Worm (Caenorhabditis elegans) whole organism, mixed stage, embryonic: ENCODE results near the gene srx-44.

Source experiments
- M03D4.4 ChIP-seq: sonication (generic microtip); optimal IDR thresholded peaks from 2 replicates; lab custom pipeline; 2017; ENCODE audit warnings: mild to moderate bottlenecking, missing genetic modification characterization, missing compliant biosample characterization
- bed-3 ChIP-seq: fragments of 200-800 bp; sonication (Bioruptor generic); optimal IDR thresholded peaks from 3 replicates; lab custom pipeline; 2018; ENCODE audit warnings: mild to moderate bottlenecking, missing genetic modification characterization, moderate library complexity, missing compliant biosample characterization
- blmp-1 ChIP-seq: fragments of 150-350 bp; optimal IDR thresholded peaks from 2 replicates; lab custom pipeline; 2014; ENCODE audit warnings: missing biosample characterization, missing genetic modification characterization
- ceh-83 ChIP-seq: fragments of 200-800 bp; sonication (Bioruptor generic); optimal IDR thresholded peaks from 2 replicates; lab custom pipeline; 2018; ENCODE audit warnings: mild to moderate bottlenecking, missing genetic modification characterization, missing compliant biosample characterization
- cnd-1 ChIP-seq: fragments of 200-800 bp; sonication (Bioruptor generic); optimal IDR thresholded peaks from 2 replicates; lab custom pipeline; 2018; ENCODE audit warnings: mild to moderate bottlenecking, missing genetic modification characterization, missing compliant biosample characterization
- drap-1 ChIP-seq: fragments of 200-800 bp; sonication (Bioruptor generic); optimal IDR thresholded peaks from 3 replicates; lab custom pipeline; 2018; ENCODE audit warnings: mild to moderate bottlenecking, missing genetic modification characterization, missing compliant biosample characterization
- elt-1 ChIP-seq: sonication (generic microtip); optimal IDR thresholded peaks from 2 replicates; lab custom pipeline; 2017; ENCODE audit warnings: missing genetic modification characterization, mild to moderate bottlenecking, missing compliant biosample characterization, antibody characterized with exemption, moderate library complexity, borderline replicate concordance; ENCODE audit not compliant: insufficient read depth
- elt-3 ChIP-seq: fragments of 150-350 bp; optimal IDR thresholded peaks from 2 replicates; lab custom pipeline; 2014; ENCODE audit warnings: missing biosample characterization, missing genetic modification characterization
- flh-1 ChIP-seq: fragments of 200-800 bp; sonication (Bioruptor generic); optimal IDR thresholded peaks from 2 replicates; lab custom pipeline; 2018; ENCODE audit warnings: mild to moderate bottlenecking, missing genetic modification characterization, moderate library complexity, missing compliant biosample characterization
- hlh-1 ChIP-seq: fragments of 150-350 bp; optimal IDR thresholded peaks from 2 replicates; lab custom pipeline; 2014; ENCODE audit warnings: missing biosample characterization, missing genetic modification reagents, missing genetic modification characterization
- lin-13 ChIP-seq: fragments of 150-350 bp; optimal IDR thresholded peaks from 2 replicates; lab custom pipeline; 2014; ENCODE audit warnings: missing biosample characterization, missing genetic modification characterization
- lin-32 ChIP-seq: fragments of 200-800 bp; sonication (Bioruptor generic); optimal IDR thresholded peaks from 2 replicates; lab custom pipeline; 2018; ENCODE audit warnings: mild to moderate bottlenecking, missing genetic modification characterization, missing compliant biosample characterization
- lsy-2 ChIP-seq: fragments of 150-350 bp; optimal IDR thresholded peaks from 2 replicates; lab custom pipeline; 2014; ENCODE audit warnings: missing biosample characterization, missing genetic modification characterization
- mab-5 ChIP-seq: fragments of 150-350 bp; optimal IDR thresholded peaks from 2 replicates; lab custom pipeline; 2014; ENCODE audit warnings: missing biosample characterization, missing genetic modification characterization
- mep-1 ChIP-seq: fragments of 150-350 bp; optimal IDR thresholded peaks from 2 replicates; lab custom pipeline; 2017; ENCODE audit warnings: missing biosample characterization, missing genetic modification reagents, missing genetic modification characterization, inconsistent platforms
- mls-2 ChIP-seq: sonication (generic microtip); optimal IDR thresholded peaks from 2 replicates; lab custom pipeline; 2016; ENCODE audit warnings: mild to moderate bottlenecking, missing genetic modification characterization, moderate library complexity, missing compliant biosample characterization
- nhr-12 ChIP-seq: fragments of 150-350 bp; optimal IDR thresholded peaks from 2 replicates; lab custom pipeline; 2014; ENCODE audit warnings: missing biosample characterization, missing genetic modification characterization
- nhr-2 ChIP-seq: fragments of 150-350 bp; optimal IDR thresholded peaks from 2 replicates; lab custom pipeline; 2014; ENCODE audit warnings: missing biosample characterization, missing genetic modification characterization
- nhr-237 ChIP-seq: fragments of 150-350 bp; optimal IDR thresholded peaks from 2 replicates; lab custom pipeline; 2014; ENCODE audit warnings: missing biosample characterization, missing genetic modification characterization
- nhr-28 ChIP-seq: fragments of 150-350 bp; optimal IDR thresholded peaks from 2 replicates; lab custom pipeline; 2014; ENCODE audit warnings: missing biosample characterization, missing genetic modification characterization
- sem-2 ChIP-seq: fragments of 200-800 bp; sonication (Bioruptor generic); optimal IDR thresholded peaks from 2 replicates; lab custom pipeline; 2018; ENCODE audit warnings: mild to moderate bottlenecking, missing genetic modification characterization, missing compliant biosample characterization
- snpc-4 ChIP-seq: fragments of 150-350 bp; optimal IDR thresholded peaks from 2 replicates; lab custom pipeline; 2014; ENCODE audit warnings: missing biosample characterization, missing genetic modification characterization
- sptf-1 ChIP-seq: sonication (generic microtip); optimal IDR thresholded peaks from 2 replicates; lab custom pipeline; 2017; ENCODE audit warnings: mild to moderate bottlenecking, missing genetic modification characterization, moderate library complexity, missing compliant biosample characterization
- tbx-8 ChIP-seq: fragments of 200-800 bp; sonication (Bioruptor generic); optimal IDR thresholded peaks from 2 replicates; lab custom pipeline; 2018; ENCODE audit warnings: mild to moderate bottlenecking, missing genetic modification characterization, moderate library complexity, missing compliant biosample characterization
- unc-120 ChIP-seq: sonication (generic microtip); optimal IDR thresholded peaks from 2 replicates; lab custom pipeline; 2017; ENCODE audit warnings: missing genetic modification characterization, missing compliant biosample characterization; ENCODE audit not compliant: poor library complexity, severe bottlenecking
- unc-39 ChIP-seq: fragments of 150-350 bp; optimal IDR thresholded peaks from 2 replicates; lab custom pipeline; 2014; ENCODE audit warnings: missing biosample characterization, missing genetic modification characterization
- unc-62 ChIP-seq: fragments of 150-350 bp; optimal IDR thresholded peaks from 2 replicates; lab custom pipeline; 2014; ENCODE audit warnings: missing biosample characterization, missing genetic modification reagents, missing genetic modification characterization
- zip-8 ChIP-seq: fragments of 150-350 bp; optimal IDR thresholded peaks from 2 replicates; lab custom pipeline; 2014; ENCODE audit warnings: missing biosample characterization, missing genetic modification characterization

The srx-44 gene

DNA sequence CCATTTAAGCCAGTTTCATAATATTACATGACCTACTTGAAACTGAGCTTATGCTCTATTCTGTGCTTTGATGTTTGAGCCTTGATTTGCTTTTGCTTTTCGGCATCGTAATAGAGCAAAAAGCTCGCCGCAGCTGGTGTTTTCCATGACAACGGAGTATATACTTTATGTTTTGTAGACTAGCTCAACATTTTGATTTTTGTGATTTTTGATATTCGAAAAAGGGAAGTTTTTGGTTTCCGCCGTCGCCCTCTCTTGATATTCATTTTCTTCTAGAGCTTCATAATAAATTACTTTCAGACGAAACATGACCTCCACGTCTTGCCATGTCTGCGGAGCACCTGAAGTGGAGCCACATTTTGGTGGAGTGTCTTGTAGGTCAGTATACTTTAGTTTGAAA is 17.9 kb upstream of the srx-44 start, which contains the start of gene nhr-63:
TSS of gene nhr-63 (plus strand) at position 301 of the 400 bp plus-strand sequence.
- TF ChIP-seq lin-13 (tag; lab: Kevin White, UChicago) = no peak

DNA sequence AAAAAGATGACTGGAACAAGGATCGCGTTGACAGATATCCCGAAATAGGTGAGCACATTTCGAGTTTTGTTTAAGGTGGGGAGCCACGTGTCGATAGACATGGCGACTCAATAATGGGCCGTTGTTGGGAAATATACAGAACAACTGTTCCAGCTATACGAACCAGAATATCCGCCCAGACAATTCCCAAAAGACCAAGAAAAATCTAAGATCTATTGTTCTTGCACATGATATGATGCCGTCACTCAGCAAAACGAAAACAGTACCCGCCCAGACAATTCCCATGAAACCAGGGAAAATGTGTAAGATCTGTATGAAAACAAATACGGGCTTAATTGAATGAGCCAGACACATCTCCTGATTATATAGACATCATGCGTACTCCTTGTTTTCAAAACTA is 12.6 kb upstream of the srx-44 start, which contains the start of gene str-231:
TSS of gene str-231 (minus strand) at position 101 of the 400 bp plus-strand sequence.
- TF ChIP-seq lin-32 (GFP tag; lab: Kevin White, UChicago) (no peak), sem-2 (GFP tag; lab: Kevin White, UChicago) (no peak), blmp-1 (tag; lab: Kevin White, UChicago) (no peak), elt-1 (tag; lab: Kevin White, UChicago) (no peak)
- TF ChIP-seq, all 35 proteins: peak for 0

DNA sequence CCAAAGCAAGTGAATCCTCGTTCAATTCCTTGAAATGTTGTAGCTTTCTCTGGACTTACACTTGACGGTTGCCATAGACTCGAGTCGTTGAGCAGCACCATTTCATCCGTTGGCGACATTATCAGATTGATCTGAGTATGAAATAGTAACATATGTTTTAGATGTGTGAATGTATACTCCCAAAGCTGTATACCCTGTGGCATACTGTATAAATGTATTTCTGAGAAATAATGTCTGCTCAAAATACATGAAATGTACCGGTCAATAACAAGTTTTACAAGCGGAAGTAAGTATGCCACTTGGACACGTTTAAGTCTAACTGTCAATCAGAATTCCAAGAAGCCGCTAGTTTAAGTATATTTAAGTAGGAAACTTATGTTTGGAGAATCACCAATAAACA is 10.6 kb upstream of the srx-44 start, which contains the start of gene str-233:
TSS of gene str-233 (minus strand) at position 101 of the 400 bp plus-strand sequence.
- no peak for TF ChIP-seq blmp-1 (tag; lab: Kevin White, UChicago)
- no peak for TF ChIP-seq hlh-1 (tag; lab: Kevin White, UChicago)
- no peak for TF ChIP-seq mep-1 (tag; lab: Kevin White, UChicago)
- no peak for TF ChIP-seq elt-1 (tag; lab: Kevin White, UChicago)
- TF ChIP-seq lsy-2 (tag; lab: Kevin White, UChicago) = no peak
- no peak for TF ChIP-seq elt-3 (tag; lab: Kevin White, UChicago)
- TF ChIP-seq lin-13 (tag; lab: Kevin White, UChicago) = no peak
- TF ChIP-seq tbx-8 (GFP tag; lab: Kevin White, UChicago) = no peak
- no peak for TF ChIP-seq bed-3 (GFP tag; lab: Kevin White, UChicago)
- no peak for TF ChIP-seq M03D4.4 (tag; lab: Kevin White, UChicago)
- no peak for TF ChIP-seq unc-39 (tag; lab: Kevin White, UChicago)
- no peak for TF ChIP-seq nhr-2
- no peak for TF ChIP-seq mls-2 (tag; lab: Kevin White, UChicago)
- no peak for TF ChIP-seq ceh-83 (GFP tag; lab: Kevin White, UChicago)
- no peak for TF ChIP-seq zip-8 (tag; lab: Kevin White, UChicago)

DNA sequence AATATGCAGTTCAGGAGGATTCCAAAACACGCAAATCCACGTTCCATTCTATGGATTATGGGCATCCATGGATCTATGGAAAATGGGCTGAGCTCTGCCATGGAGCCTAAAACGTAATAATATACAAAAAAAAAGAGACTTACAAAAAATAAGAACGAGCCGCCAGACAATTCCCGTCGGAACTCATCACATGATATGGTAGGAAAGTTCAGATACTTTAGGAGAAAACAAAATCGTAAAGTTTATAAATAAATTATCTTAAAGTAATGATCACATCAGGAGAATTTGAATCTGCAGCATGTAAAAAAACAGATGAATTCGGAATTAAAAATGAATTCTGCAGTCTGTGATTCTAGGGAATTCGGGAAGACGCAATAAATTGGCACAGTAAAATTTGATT is 4.5 kb upstream of the srx-44 start, which contains the start of gene str-232:
TSS of gene str-232 (minus strand) at position 101 of the 400 bp plus-strand sequence.
- no peak for TF ChIP-seq ceh-83 (GFP tag; lab: Kevin White, UChicago)
- TF ChIP-seq zip-8 (tag; lab: Kevin White, UChicago) = no peak
- no peak for TF ChIP-seq flh-1 (GFP tag; lab: Kevin White, UChicago)
- no peak for TF ChIP-seq snpc-4 (tag; lab: Kevin White, UChicago)
- TF ChIP-seq hlh-1 (tag; lab: Kevin White, UChicago) = no peak
- TF ChIP-seq unc-120 (tag; lab: Kevin White, UChicago) = no peak
- no peak for TF ChIP-seq cnd-1 (tag; lab: Kevin White, UChicago)
- no peak for TF ChIP-seq nhr-237 (tag; lab: Kevin White, UChicago)
- TF ChIP-seq, all 35 proteins: peak for 0

DNA sequence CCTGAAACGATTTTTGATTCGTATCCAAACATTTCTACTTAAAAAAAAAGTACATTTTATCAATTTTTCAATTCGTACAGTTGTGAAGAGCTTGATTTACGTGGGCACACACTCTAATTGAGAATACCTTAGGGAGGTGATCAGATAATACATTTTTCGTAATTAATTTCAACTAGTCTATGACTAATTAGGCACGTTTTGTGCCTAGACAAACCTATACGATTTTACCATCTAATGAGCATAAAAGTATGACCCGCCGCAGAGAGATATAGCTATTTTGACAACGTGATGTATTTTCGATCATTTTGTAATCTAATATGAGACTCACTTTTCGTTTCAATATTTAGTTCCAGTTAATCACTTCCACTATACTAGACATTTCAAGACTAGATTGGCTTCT is 3.2 kb upstream of the srx-44 start:
- TF ChIP-seq mls-2 (tag; lab: Kevin White, UChicago) = no peak
- TF ChIP-seq, all 35 proteins: peak for 0

DNA sequence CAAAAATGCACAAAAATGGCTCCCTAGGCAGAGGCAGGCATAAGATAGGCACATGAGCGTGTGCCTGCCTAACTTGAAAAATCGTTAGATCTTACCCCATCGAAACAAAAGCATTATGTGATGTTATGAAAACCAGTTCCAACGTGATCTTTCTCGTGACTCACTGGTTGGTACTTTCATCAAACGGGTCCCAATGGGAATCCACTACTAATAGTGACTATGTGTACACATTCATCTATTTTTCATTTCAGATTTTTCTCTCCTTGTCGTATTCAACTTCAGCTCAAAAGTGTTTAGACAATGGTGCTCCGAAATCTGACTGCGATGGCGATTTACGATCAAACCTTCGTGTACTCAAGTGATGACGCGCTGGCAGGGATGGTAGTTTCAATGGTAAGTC is 2.5 kb upstream of the srx-44 start, which contains the start of gene srx-43:
TSS of gene srx-43 (plus strand) at position 301 of the 400 bp plus-strand sequence.
- TF ChIP-seq nhr-2 (no peak), unc-62 (GFP tag; lab: Kevin White, UChicago) (no peak), mls-2 (tag; lab: Kevin White, UChicago) (no peak), elt-1 (tag; lab: Kevin White, UChicago) (no peak), zip-8 (tag; lab: Kevin White, UChicago) (no peak), elt-3 (tag; lab: Kevin White, UChicago) (no peak), M03D4.4 (tag; lab: Kevin White, UChicago) (no peak), nhr-12 (tag; lab: Kevin White, UChicago) (no peak), lin-13 (tag; lab: Kevin White, UChicago) (no peak), sptf-1 (no peak), cnd-1 (tag; lab: Kevin White, UChicago) (no peak), drap-1 (GFP tag; lab: Kevin White, UChicago) (no peak), mab-5 (tag; lab: Kevin White, UChicago) (no peak), nhr-28 (tag; lab: Kevin White, UChicago) (no peak), unc-39 (tag; lab: Kevin White, UChicago) (no peak), nhr-237 (tag; lab: Kevin White, UChicago) (no peak), unc-120 (tag; lab: Kevin White, UChicago) (no peak)
